Fruit fly (Drosophila melanogaster) S2 (cell line): ENCODE results near the gene RhoBTB.

Experiments
- CG8478 ChIP-seq: fragments of >200 bp; optimal IDR thresholded peaks from 2 replicates; lab custom pipeline; 2018
- CTCF ChIP-seq, 2 experiments: fragments of >200 bp; optimal IDR thresholded peaks; 2 replicates each; lab custom pipeline; 2018

RhoBTB gene

DNA sequence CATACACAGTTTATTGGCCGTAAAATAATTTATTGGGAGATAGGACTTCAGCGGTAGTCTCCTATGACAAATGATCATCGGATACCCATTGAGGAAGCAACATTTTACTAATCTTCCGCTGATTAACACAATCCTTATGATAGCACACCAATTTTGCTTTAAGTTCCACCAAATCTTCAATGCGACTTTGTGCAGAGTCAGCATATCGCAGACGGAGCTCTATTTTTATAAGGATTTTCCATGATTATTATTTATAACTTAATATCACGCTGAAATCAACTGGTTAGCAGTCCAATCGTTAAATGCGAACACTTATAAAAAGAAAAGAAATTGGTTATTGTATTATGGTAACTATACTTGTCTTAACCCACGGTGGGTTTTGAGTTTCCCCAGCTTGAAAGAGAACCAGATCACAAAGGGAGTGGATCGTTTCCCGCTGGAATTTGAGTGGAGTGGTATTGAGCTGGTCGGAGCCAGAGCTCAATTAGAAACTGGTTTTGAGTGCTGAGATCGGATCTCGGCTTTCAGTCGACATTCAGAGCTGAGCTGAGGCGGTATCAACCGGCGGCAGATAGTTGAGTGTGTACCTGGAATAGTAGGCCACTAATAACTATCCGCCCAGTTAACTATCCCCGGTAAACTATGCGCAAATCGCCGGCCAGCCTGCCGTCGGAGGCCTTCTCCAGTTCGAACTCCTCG is 9.2 kb upstream of the RhoBTB start, which contains the start of the genes Toll-9 and in:
Toll-9 (minus strand) TSS at position 51 of the 699 bp plus-strand sequence.
in (plus strand) TSS at position 525 of the 699 bp plus-strand sequence.
- no peak for TF ChIP-seq CG8478 (lab: Kevin White, UChicago)
- TF ChIP-seq CTCF (optimal IDR thresholded peaks at IDR 0.05; lab: Kevin White, UChicago) = no peak

DNA sequence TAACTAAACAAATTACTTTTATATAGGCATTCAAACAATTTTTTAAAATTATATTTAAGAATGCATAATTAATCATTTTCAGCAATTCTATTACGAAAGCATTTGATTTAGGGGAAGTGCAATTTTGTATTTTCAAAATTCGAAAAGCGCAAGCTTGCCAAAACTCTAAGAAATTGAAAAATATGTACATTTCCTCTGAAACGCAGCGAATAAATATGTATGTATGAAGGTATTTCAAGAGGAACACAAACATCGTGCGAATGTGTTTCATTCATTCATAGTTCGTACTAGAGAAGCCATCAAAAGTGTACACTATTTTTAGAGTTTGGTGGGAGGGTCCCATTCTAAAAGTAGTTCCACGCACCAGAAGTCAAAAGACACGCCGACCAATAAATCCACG is 6.0 kb upstream of the RhoBTB start, which contains the start of gene CG13247:
CG13247 (plus strand) TSS at position 301 of the 400 bp plus-strand sequence.
- TF ChIP-seq CG8478 (lab: Kevin White, UChicago) (no peak), CTCF (optimal IDR thresholded peaks at IDR 0.05; lab: Kevin White, UChicago) (no peak)

DNA sequence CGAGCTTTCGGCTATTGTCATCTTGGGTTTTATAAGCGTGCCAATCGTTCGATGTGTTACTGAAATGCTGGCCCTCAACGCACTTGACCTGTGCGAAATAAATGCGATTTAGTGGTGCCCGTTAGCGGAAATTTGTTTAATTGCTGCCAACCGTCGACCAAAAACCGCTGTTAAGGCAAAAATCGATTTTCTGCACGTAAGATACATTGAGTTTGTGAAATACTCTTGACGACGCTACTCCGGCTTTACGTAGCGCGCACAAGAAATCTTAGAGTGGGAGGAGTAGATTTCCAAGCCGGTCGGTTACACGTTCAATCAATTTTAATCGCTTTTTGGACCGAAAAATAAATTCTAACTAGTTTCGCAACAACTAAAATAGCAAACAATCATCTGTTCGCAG is 575 bp upstream of the RhoBTB start:
- no peak for TF ChIP-seq CG8478 (lab: Kevin White, UChicago)
- TF ChIP-seq CTCF (optimal IDR thresholded peaks at IDR 0.05; lab: Kevin White, UChicago) = no peak

DNA sequence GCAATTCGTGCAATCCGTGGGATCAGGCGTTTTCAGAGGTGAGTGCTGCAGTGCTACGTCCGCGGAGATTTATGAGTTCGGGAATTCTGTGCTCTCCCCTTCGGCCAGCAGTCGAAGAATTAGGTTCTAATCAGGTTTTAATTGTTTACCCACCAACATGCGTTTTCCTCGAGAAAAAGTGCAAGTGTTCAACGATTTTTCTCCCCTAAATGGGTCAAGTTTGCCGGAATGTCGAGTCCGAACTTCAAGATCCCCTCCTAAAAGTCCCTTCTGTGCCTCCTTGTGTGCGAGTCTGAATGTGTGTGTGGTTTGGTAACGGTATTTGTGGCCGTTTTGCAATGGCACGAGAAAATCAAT is 500 bp downstream of the RhoBTB start:
- TF ChIP-seq CTCF (optimal IDR thresholded peaks at IDR 0.05; lab: Kevin White, UChicago) = no peak
- no peak for TF ChIP-seq CG8478 (lab: Kevin White, UChicago)

DNA sequence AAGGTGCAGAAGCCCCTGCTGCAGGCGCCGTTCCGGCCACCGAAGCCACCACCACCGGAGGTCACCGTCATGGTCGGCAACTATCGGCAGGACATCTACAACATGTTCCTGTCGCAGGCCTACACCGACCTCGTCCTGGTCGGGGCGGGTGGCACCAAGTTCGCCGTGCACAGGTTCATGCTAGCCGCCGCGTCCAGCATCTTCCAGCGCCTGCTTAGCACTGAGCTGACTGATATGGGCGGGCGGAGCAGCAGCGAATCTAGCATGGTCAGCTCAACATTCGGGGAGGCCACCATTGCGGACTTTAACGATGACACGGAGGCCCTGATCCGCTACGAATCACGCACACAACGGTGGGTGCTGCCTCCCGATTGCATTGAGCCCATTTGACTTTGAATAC is 3.5 kb downstream of the RhoBTB start:
- TF ChIP-seq CG8478 (lab: Kevin White, UChicago) = no peak

DNA sequence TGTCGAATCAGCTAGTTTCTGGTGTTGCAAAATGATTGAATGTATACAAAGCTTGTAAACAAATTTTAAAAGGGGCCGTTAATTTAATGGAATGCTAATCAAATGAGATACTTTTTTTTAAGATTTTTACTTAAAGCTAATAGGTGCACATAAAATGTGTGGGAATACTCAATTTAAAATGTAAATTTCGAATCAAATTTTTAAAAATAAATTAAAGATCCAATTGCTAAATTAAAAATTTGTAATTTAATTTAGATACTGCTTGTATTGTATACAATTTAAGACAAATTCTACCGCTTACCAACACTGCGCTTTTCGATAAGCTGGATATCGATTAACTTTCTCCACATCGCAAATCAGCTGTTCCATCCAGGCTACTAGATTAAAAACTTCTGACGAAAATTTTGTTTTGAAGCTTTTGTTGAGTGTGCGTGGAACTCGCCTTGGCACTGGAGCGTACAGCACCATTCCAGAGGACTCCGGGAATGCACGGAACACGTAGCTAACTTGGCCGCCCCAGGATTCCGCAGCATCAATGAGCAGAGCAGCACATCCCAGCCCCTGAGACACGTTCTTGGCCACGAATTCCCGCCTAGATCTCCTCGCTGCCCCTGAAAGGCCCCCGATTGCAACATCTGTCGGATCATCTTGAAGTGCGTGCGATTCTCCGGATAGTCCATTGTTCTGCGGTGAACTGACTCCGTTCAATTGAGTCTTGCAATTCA is 8.2 kb downstream of the RhoBTB start, which contains the start of the genes CG5498 and fbl:
CG5498 (minus strand) TSS at position 24 of the 725 bp plus-strand sequence.
fbl (plus strand) TSS at position 344 of the 725 bp plus-strand sequence.
- TF ChIP-seq CG8478 (lab: Kevin White, UChicago) (no peak), CTCF (optimal IDR thresholded peaks at IDR 0.05; lab: Kevin White, UChicago) (no peak)

DNA sequence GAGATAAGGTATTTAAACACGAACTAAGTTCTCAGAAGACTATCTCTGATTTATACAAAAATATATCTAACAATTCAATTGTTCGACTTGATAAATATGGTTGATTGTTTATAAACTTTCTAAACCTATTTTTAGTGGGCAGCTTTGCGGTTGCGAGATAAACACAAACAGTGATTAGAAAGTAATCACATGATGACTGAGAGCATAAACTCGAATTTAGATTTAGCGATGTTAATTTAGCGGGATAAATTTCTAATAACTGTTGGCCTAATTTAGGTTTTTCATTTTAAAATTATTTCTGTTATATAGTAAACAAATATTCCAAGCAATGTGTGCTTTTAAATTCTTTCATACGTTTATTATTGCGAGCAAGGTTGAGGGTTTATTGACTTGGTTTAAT is 9.0 kb downstream of the RhoBTB start:
- no peak for TF ChIP-seq CTCF (optimal IDR thresholded peaks at IDR 0.05; lab: Kevin White, UChicago)
- no peak for TF ChIP-seq CG8478 (lab: Kevin White, UChicago)

DNA sequence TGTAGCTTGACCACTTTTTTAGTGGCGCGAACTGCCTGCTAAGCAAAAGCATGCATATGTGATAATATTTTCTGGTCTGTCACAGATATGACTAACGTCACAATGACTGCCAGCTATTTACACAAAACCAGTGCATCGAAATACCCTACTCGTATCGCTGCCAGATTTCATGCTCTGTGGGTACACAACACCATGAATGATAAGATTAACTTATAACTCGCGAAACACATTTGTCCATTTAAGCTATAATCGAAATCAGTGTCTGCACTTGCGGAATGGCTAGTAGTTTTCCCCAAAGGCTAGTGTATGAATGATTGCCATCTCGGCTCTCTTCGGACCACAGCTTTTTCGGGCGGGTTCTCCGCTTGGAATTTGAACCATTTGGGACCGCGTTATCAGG is 9.4 kb downstream of the RhoBTB start:
- TF ChIP-seq CTCF (optimal IDR thresholded peaks at IDR 0.05; lab: Kevin White, UChicago) (no peak), CG8478 (lab: Kevin White, UChicago) (no peak)

DNA sequence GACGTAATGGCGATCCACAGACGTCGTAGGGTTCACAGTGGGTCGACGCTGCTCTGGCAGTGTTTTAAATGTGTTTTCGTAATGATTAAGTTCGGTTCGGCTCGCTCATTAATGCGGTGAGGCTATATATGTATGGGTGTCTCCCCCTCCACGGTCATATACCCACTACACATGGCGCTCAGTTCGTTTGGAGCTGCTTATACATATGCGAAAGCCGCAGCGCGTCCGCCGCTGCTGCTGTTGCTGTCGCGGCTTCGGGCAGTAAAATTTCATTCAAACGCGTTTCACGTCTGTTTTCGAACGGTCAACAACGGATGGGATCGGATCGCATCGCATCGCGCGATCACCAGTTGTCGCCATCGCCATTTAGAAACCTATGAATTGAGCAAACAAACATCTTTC is 9.9 kb downstream of the RhoBTB start:
- TF ChIP-seq CTCF (optimal IDR thresholded peaks at IDR 0.05; lab: Kevin White, UChicago) = no peak
- no peak for TF ChIP-seq CG8478 (lab: Kevin White, UChicago)

DNA sequence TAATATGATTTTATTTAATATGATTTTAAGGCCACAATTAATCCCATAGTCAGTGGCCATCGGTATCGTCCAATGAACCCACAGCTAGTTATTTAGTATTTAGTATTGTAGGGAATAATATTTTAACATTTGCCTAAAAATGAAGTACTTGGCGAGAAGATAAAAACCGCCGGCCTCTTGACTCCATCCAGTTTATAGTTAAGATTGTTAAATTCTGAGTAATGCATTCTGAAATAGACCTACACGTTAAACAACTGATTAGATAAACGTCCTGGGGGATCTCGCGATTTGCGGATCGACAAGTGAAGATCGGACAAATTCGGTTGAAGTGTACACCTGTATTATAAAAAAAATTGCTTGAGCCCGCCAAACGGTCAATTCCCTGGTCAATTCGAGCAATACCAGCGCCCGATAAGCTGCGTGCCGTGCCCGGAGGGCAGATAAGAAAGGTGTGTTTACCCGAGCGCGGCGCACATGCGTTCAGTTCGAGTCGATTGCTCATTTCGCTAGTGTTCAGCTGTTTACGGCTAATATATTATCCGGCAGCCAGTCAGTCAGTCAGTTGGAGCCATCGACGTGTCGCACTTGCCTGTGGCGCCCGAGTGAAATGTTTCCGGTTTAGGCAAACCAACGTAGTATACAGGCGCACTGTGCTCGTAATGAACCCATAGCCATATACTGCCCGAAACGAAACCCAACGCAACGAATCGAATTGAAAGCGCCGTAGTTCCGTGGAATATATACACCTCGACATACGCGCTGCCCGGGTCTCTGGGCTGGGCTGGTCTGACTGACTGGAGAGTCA is 11.2 kb downstream of the RhoBTB start:
- TF ChIP-seq CTCF (optimal IDR thresholded peaks at IDR 0.05; lab: Kevin White, UChicago) (no peak), CG8478 (lab: Kevin White, UChicago) (no peak)

DNA sequence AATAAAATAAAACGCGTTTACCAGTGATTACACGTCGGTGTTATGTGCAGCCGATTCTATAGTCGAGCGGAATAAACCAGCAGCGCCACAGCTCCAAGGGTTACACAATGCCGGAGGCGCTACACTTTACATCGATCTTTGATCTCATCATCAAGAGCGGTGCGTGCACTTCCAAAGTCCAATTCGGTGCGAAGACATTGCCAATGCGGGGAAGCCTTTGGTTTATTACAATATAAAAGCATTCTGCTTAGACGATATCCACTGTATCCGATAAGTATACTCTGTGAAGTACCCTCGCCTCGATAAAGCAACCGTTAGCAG is 11.8 kb downstream of the RhoBTB start:
- TF ChIP-seq CG8478 (lab: Kevin White, UChicago) (no peak), CTCF (optimal IDR thresholded peaks at IDR 0.05; lab: Kevin White, UChicago) (no peak)

DNA sequence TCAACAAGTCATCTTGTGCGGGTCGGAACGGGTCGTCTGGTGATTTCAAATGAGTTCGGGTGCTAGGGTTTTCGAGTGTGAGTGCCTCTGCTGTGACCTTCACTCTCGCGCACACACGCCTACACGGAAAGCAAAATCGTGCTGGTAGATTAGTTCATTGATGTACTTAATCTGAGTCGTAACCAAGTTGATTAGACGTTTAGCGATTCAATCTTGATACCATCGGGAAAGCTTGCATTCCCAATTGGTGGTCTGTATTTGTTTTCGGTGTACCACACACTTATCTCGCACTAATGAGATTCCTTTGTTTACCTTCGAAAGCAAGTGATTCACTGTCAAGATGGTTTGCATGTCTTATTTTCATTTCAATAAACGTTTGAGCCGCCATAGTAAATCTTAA is 12.9 kb downstream of the RhoBTB start:
- TF ChIP-seq CTCF (optimal IDR thresholded peaks at IDR 0.05; lab: Kevin White, UChicago) (no peak), CG8478 (lab: Kevin White, UChicago) (no peak)

DNA sequence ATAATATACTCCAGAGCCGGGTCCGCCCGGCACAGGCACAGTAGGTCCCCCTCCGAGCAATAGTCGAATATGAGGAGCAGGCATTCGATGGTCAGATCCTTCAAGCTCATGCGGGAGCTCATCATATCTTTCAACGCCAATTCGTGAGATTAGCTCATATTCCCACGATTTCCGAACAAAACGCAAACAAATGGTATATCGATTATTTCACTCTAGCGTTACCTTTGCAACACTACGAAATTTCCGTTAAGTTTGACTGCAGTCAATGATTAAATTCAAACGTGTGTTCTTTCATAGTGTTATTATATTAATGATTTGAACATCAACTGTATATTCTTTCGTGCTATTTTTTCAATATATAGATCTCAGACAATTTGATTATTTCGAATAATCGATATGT is 17.3 kb downstream of the RhoBTB start, which contains the start of gene CG33969:
CG33969 (minus strand) TSS at position 197 of the 400 bp plus-strand sequence.
- TF ChIP-seq CG8478 (lab: Kevin White, UChicago) (no peak), CTCF (optimal IDR thresholded peaks at IDR 0.05; lab: Kevin White, UChicago) (no peak)

DNA sequence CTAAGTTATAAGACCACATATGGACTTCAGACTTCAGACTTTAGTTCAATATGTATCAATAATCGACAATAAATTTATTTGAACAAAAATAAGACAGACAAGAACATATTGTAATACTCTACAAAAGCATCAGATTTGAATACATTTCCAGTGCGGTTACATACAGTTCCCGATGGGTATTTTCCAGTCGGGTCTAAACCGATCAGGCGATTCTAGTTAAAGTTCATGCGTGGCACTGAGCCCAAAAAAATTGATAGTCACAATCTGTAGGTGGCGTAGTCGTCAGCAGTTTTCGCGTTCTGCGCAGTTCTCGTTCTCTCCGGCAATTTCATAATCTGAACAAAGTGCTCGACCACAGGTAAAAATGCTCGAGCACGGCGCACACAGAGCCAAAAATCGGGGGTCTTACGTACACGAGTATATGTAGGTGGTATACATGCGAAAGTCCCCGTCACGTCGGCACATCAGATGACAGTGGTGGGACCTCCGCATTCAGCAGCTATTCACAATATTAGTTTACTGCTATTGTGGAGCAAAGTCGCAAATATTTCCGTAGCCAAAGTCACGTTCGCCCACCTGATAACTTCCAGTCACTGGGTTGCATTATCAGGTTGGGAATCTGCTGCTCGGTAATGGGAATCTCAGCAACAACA is 19.3 kb downstream of the RhoBTB start:
- no peak for TF ChIP-seq CG8478 (lab: Kevin White, UChicago)
- no peak for TF ChIP-seq CTCF (optimal IDR thresholded peaks at IDR 0.05; lab: Kevin White, UChicago)
